Worm (Caenorhabditis elegans): ENCODE data around the gene F19B10.13.

DNA sequence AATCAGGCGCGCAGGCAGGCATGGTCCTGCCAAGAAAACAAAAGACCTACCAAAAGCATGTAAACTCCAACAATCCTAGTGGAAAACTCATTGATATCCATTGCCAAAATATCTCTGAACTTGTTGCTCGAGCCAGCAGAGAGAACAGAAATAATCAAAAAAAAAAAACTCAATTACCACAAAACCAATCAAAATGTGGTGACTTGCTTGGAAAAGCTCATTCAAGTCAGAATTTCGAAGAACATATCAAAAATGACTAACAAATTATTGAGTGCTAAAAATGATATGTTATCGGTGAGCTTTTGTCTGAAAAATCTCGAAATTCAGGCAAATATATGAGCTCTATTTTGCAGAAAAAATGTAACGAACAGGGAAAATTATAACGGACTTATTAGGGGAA is 39.2 kb downstream of the F19B10.13 start, which contains the start of gene srx-105:
- TF ChIP-seq him-1 (tag; optimal IDR thresholded peaks at IDR 0.05): no peak
- no peak for TF ChIP-seq W03F9.2 (tag; optimal IDR thresholded peaks at IDR 0.05)

All from whole organism, L4/young adult.